Worm (Caenorhabditis elegans) whole organism, young adult: ENCODE measurements around the gene C53A3.1.

ENCODE experiments used
- F57C9.4 ChIP-seq: sonication (generic microtip); optimal IDR thresholded peaks from 2 replicates; lab custom pipeline; 2017; ENCODE audit warnings: mild to moderate bottlenecking, missing genetic modification characterization, missing compliant biosample characterization
- K11D2.4 ChIP-seq: fragments of 200-800 bp; sonication (Bioruptor generic); IDR thresholded peaks from 2 replicates; pipeline ENCODE4 v1.3.6; 2022; ENCODE audit warnings: missing genetic modification reagents, missing genetic modification characterization, missing compliant biosample characterization
- T07F8.4 ChIP-seq: sonication (generic microtip); optimal IDR thresholded peaks from 2 replicates; lab custom pipeline; 2016; ENCODE audit warnings: mild to moderate bottlenecking, missing genetic modification characterization, moderate library complexity, missing compliant biosample characterization
- Y79H2A.3 ChIP-seq: fragments of 200-800 bp; sonication (Bioruptor generic); conservative IDR thresholded peaks from 2 replicates; pipeline ENCODE4 v1.3.6; 2022; ENCODE audit warnings: missing genetic modification reagents, missing genetic modification characterization, missing compliant biosample characterization
- ama-1 ChIP-seq, 3 experiments: fragments of 150-350 bp in 1 of 3; sonication (generic microtip) in 2 of 3; optimal IDR thresholded peaks; 2 replicates each; lab custom pipeline; 2014 to 2018; ENCODE audit warnings: missing biosample characterization in 2 of 3, missing genetic modification characterization in 2 of 3, missing genetic modification reagents in 2 of 3
- ccch-3 ChIP-seq: fragments of 200-800 bp; sonication (Bioruptor generic); optimal IDR thresholded peaks from 2 replicates; lab custom pipeline; 2018; ENCODE audit warnings: mild to moderate bottlenecking, missing genetic modification characterization, missing compliant biosample characterization
- fkh-3 ChIP-seq: sonication (generic microtip); optimal IDR thresholded peaks from 2 replicates; lab custom pipeline; 2016; ENCODE audit warnings: mild to moderate bottlenecking, missing genetic modification characterization, missing compliant biosample characterization
- nfya-1 ChIP-seq: sonication (generic microtip); optimal IDR thresholded peaks from 2 replicates; lab custom pipeline; 2017; ENCODE audit warnings: antibody characterized with exemption, missing compliant biosample characterization, missing genetic modification characterization, borderline replicate concordance; ENCODE audit not compliant: insufficient read depth
- snpc-4 ChIP-seq, 5 experiments: fragments of 150-350 bp in 1 of 5; sonication (generic microtip) in 4 of 5; optimal IDR thresholded peaks; 2 replicates each; lab custom pipeline; 2014 to 2018; ENCODE audit warnings: missing genetic modification characterization in 5 of 5, missing biosample characterization in 3 of 5, antibody characterized with exemption in 2 of 5, mild to moderate bottlenecking in 2 of 5, missing compliant biosample characterization in 2 of 5, missing genotype in 2 of 5, moderate library complexity in 2 of 5, missing genetic modification reagents in 1 of 5
- unc-130 ChIP-seq: sonication (generic microtip); optimal IDR thresholded peaks from 2 replicates; lab custom pipeline; 2016; ENCODE audit warnings: missing genetic modification reagents, missing genetic modification characterization, missing compliant biosample characterization
- zim-3 ChIP-seq: sonication (generic microtip); optimal IDR thresholded peaks from 2 replicates; lab custom pipeline; 2017; ENCODE audit warnings: mild to moderate bottlenecking, missing genetic modification characterization, moderate library complexity, missing compliant biosample characterization

DNA sequence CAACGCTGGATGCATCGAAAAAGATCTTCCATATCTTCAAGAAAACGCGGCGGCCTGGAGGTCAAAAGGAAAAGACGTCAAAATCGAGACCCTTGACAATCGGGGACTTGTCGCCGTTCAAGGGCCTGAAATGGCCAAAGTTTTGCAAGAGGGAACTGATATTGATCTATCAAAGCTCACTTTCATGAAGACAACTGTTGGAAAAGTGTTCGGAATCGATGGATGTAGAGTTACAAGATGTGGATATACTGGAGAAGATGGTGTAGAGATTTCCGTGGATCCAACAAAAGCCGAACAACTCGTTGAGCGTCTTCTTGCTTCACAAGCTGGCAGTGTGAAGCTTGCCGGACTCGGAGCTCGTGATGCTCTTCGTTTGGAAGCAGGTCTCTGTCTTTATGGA, 46.5 kb downstream of the C53A3.1 start:
- no peak for TF ChIP-seq zim-3 (tag; lab: Kevin White, UChicago)
- TF ChIP-seq ccch-3 (GFP tag; lab: Kevin White, UChicago) = no peak
- no peak for TF ChIP-seq ama-1 (optimal IDR thresholded peaks at IDR 0.05; lab: Kevin White, UChicago)
- no peak for TF ChIP-seq ama-1 (GFP tag; optimal IDR thresholded peaks at IDR 0.05; lab: Kevin White, UChicago)
- TF ChIP-seq F57C9.4 (tag; lab: Kevin White, UChicago) = no peak
- no peak for TF ChIP-seq T07F8.4 (tag; lab: Kevin White, UChicago)
- no peak for TF ChIP-seq K11D2.4 (GFP tag; lab: Robert Waterston, UW)
- TF ChIP-seq snpc-4 (GFP tag; optimal IDR thresholded peaks at IDR 0.05; lab: Kevin White, UChicago) = no peak
- no peak for TF ChIP-seq snpc-4 (tag; optimal IDR thresholded peaks at IDR 0.05; lab: Kevin White, UChicago)
- no peak for TF ChIP-seq unc-130 (GFP tag; lab: Kevin White, UChicago)
- no peak for TF ChIP-seq fkh-3
- no peak for TF ChIP-seq nfya-1 (tag; lab: Kevin White, UChicago)
- TF ChIP-seq Y79H2A.3 (GFP tag; lab: Robert Waterston, UW) = no peak
